Fruit fly (Drosophila melanogaster) whole organism, embryonic: ENCODE measurements around the gene CG31551.

Source experiments
- CG10431 ChIP-seq: fragments of 200-800 bp; sonication (Bioruptor generic); optimal IDR thresholded peaks from 3 replicates; lab custom pipeline; 2018; ENCODE audit warnings: missing biosample characterization, mild to moderate bottlenecking, missing genetic modification characterization
- CG11085 ChIP-seq: fragments of 200-800 bp; sonication (Bioruptor generic); IDR thresholded peaks from 2 replicates; pipeline ENCODE4 v1.3.6; 2022; ENCODE audit warnings: missing biosample characterization, missing genetic modification characterization
- CG13287 ChIP-seq: fragments of 200-800 bp; sonication (Bioruptor generic); IDR thresholded peaks from 2 replicates; pipeline ENCODE4 v1.3.6; 2022; ENCODE audit warnings: missing biosample characterization, missing genetic modification characterization; ENCODE audit not compliant: partially characterized antibody
- CG13296 ChIP-seq: fragments of 200-800 bp; sonication (Bioruptor generic); optimal IDR thresholded peaks from 3 replicates; lab custom pipeline; 2018; ENCODE audit warnings: missing biosample characterization, mild to moderate bottlenecking, missing genetic modification characterization
- CG13624 ChIP-seq: fragments of 200-800 bp; sonication (Bioruptor generic); optimal IDR thresholded peaks from 2 replicates; lab custom pipeline; 2016; ENCODE audit warnings: missing biosample characterization, missing genetic modification characterization
- CG32532 ChIP-seq: fragments of 200-800 bp; sonication (Bioruptor generic); IDR thresholded peaks from 2 replicates; pipeline ENCODE4 v1.3.6; 2022; ENCODE audit warnings: missing biosample characterization, missing genetic modification characterization
- CG3847 ChIP-seq: fragments of 200-800 bp; sonication (Bioruptor generic); IDR thresholded peaks from 2 replicates; pipeline ENCODE4 v1.3.6; 2022; ENCODE audit warnings: missing biosample characterization, missing genetic modification characterization
- CG4404 ChIP-seq: fragments of 200-800 bp; sonication (Bioruptor generic); IDR thresholded peaks from 2 replicates; pipeline ENCODE4 v1.3.6; 2022; ENCODE audit warnings: missing biosample characterization, missing genetic modification characterization
- CG6654 ChIP-seq: fragments of 200-800 bp; sonication (Bioruptor generic); optimal IDR thresholded peaks from 2 replicates; lab custom pipeline; 2017; ENCODE audit warnings: missing biosample characterization, mild to moderate bottlenecking, missing genetic modification characterization
- CG6791 ChIP-seq: fragments of 200-800 bp; sonication (Bioruptor generic); IDR thresholded peaks from 3 replicates; pipeline ENCODE4 v1.3.6; 2022; ENCODE audit warnings: missing biosample characterization, missing genetic modification characterization; ENCODE audit not compliant: partially characterized antibody
- CG8478 ChIP-seq: fragments of >200 bp; optimal IDR thresholded peaks from 2 replicates; lab custom pipeline; 2018
- CG9215 ChIP-seq: fragments of 200-800 bp; sonication (Bioruptor generic); IDR thresholded peaks from 2 replicates; pipeline ENCODE4 v1.3.6; 2022; ENCODE audit warnings: missing biosample characterization, missing genetic modification characterization
- CoRest ChIP-seq: fragments of 200-800 bp; sonication (Bioruptor generic); optimal IDR thresholded peaks from 3 replicates; lab custom pipeline; 2018; ENCODE audit warnings: missing biosample characterization, mild to moderate bottlenecking, missing genetic modification characterization, moderate library complexity
- Dip3 ChIP-seq: fragments of 200-800 bp; sonication (Bioruptor generic); optimal IDR thresholded peaks from 3 replicates; lab custom pipeline; 2016; ENCODE audit warnings: missing biosample characterization, missing genetic modification characterization
- E2f1 ChIP-seq: fragments of 200-800 bp; sonication (Bioruptor generic); IDR thresholded peaks from 2 replicates; pipeline ENCODE4 v1.3.6; 2022; ENCODE audit warnings: missing biosample characterization, missing genetic modification characterization
- ERR ChIP-seq: fragments of 200-800 bp; sonication (Bioruptor generic); optimal IDR thresholded peaks from 2 replicates; lab custom pipeline; 2016; ENCODE audit warnings: missing biosample characterization, missing genetic modification characterization
- Ets65A ChIP-seq: fragments of 200-800 bp; sonication (Bioruptor generic); peaks from one replicate; lab custom pipeline; 2016; ENCODE audit warnings: missing biosample characterization, missing genetic modification characterization
- H2.0 ChIP-seq: fragments of 200-800 bp; sonication (Bioruptor generic); IDR thresholded peaks from 2 replicates; pipeline ENCODE4 v1.3.6; 2022; ENCODE audit warnings: missing biosample characterization, missing genetic modification characterization
- HLH4C ChIP-seq: fragments of 200-800 bp; sonication (Bioruptor generic); IDR thresholded peaks from 3 replicates; pipeline ENCODE4 v1.3.6; 2022; ENCODE audit warnings: missing biosample characterization, missing genetic modification characterization; ENCODE audit not compliant: partially characterized antibody
- Hey ChIP-seq: fragments of 200-800 bp; sonication (Bioruptor generic); optimal IDR thresholded peaks from 3 replicates; lab custom pipeline; 2018; ENCODE audit warnings: missing biosample characterization, mild to moderate bottlenecking, missing genetic modification characterization
- HmgZ ChIP-seq: fragments of 200-800 bp; sonication (Bioruptor generic); optimal IDR thresholded peaks from 2 replicates; lab custom pipeline; 2018; ENCODE audit warnings: missing biosample characterization, mild to moderate bottlenecking, missing genetic modification characterization
- Hr3 ChIP-seq: fragments of 200-800 bp; sonication (Bioruptor generic); optimal IDR thresholded peaks from 3 replicates; lab custom pipeline; 2016; ENCODE audit warnings: missing biosample characterization, missing genetic modification characterization
- Max ChIP-seq: fragments of 200-800 bp; sonication (Bioruptor generic); optimal IDR thresholded peaks from 2 replicates; lab custom pipeline; 2016; ENCODE audit warnings: missing biosample characterization, mild to moderate bottlenecking, missing genetic modification characterization
- Nf-YB ChIP-seq: fragments of 200-800 bp; sonication (Bioruptor generic); optimal IDR thresholded peaks from 3 replicates; lab custom pipeline; 2019; ENCODE audit warnings: missing biosample characterization, mild to moderate bottlenecking, missing genetic modification characterization, moderate library complexity
- Sox102F ChIP-seq: fragments of 200-800 bp; sonication (Bioruptor generic); optimal IDR thresholded peaks from 2 replicates; lab custom pipeline; 2018; ENCODE audit warnings: missing biosample characterization, mild to moderate bottlenecking, missing genetic modification characterization, moderate library complexity
- Spps ChIP-seq: fragments of 200-800 bp; sonication (Bioruptor generic); optimal IDR thresholded peaks from 2 replicates; lab custom pipeline; 2018; ENCODE audit warnings: missing biosample characterization, mild to moderate bottlenecking, missing genetic modification characterization
- Sry-β ChIP-seq: fragments of 200-800 bp; sonication (Bioruptor generic); optimal IDR thresholded peaks from 2 replicates; lab custom pipeline; 2018; ENCODE audit warnings: missing biosample characterization, mild to moderate bottlenecking, missing genetic modification characterization, moderate library complexity
- az2 ChIP-seq: fragments of 200-800 bp; sonication (Bioruptor generic); optimal IDR thresholded peaks from 3 replicates; lab custom pipeline; 2016; ENCODE audit warnings: missing biosample characterization, missing genetic modification characterization
- bcd ChIP-seq: fragments of 200-800 bp; sonication (Bioruptor generic); optimal IDR thresholded peaks from 2 replicates; lab custom pipeline; 2017; ENCODE audit warnings: missing biosample characterization, mild to moderate bottlenecking, missing genetic modification characterization
- cad ChIP-seq: fragments of >200 bp; optimal IDR thresholded peaks from 2 replicates; lab custom pipeline; 2017; ENCODE audit warnings: missing biosample characterization, missing genetic modification characterization
- eve ChIP-seq, 2 experiments: fragments of >200 bp; optimal IDR thresholded peaks; 2 replicates each; lab custom pipeline; 2017; ENCODE audit warnings: missing biosample characterization in 2 of 2, missing genetic modification characterization in 2 of 2
- fru ChIP-seq: fragments of >200 bp; optimal IDR thresholded peaks from 2 replicates; lab custom pipeline; 2017
- grau ChIP-seq: fragments of 200-800 bp; optimal IDR thresholded peaks from 3 replicates; lab custom pipeline; 2019; ENCODE audit warnings: missing biosample characterization, mild to moderate bottlenecking, missing genetic modification characterization, moderate library complexity
- gro ChIP-seq: fragments of 200-800 bp; sonication (Bioruptor generic); optimal IDR thresholded peaks from 2 replicates; lab custom pipeline; 2016; ENCODE audit warnings: missing biosample characterization, missing genetic modification characterization
- hth ChIP-seq: fragments of >200 bp; optimal IDR thresholded peaks from 2 replicates; lab custom pipeline; 2017; ENCODE audit warnings: inconsistent platforms
- kah ChIP-seq: fragments of 200-800 bp; sonication (Bioruptor generic); optimal IDR thresholded peaks from 2 replicates; lab custom pipeline; 2018; ENCODE audit warnings: missing biosample characterization, mild to moderate bottlenecking, missing genetic modification characterization
- kay ChIP-seq: fragments of 200-800 bp; sonication (Bioruptor generic); optimal IDR thresholded peaks from 2 replicates; lab custom pipeline; 2016; ENCODE audit warnings: missing biosample characterization, missing genetic modification characterization
- nerfin-2 ChIP-seq: fragments of 200-800 bp; sonication (Bioruptor generic); IDR thresholded peaks from 2 replicates; pipeline ENCODE4 v1.3.6; 2022; ENCODE audit warnings: missing biosample characterization, missing genetic modification characterization; ENCODE audit not compliant: partially characterized antibody
- nmo ChIP-seq: fragments of 200-800 bp; sonication (Bioruptor generic); optimal IDR thresholded peaks from 2 replicates; lab custom pipeline; 2018; ENCODE audit warnings: missing biosample characterization, mild to moderate bottlenecking, missing genetic modification characterization, moderate library complexity
- nom ChIP-seq: fragments of 200-800 bp; sonication (Bioruptor generic); optimal IDR thresholded peaks from 2 replicates; lab custom pipeline; 2017; ENCODE audit warnings: missing biosample characterization, missing genetic modification characterization, mild to moderate bottlenecking, moderate library complexity, missing genetic modification reagents
- phol ChIP-seq: fragments of 200-800 bp; sonication (Bioruptor generic); optimal IDR thresholded peaks from 3 replicates; lab custom pipeline; 2018; ENCODE audit warnings: missing biosample characterization, mild to moderate bottlenecking, missing genetic modification characterization, moderate library complexity
- pita ChIP-seq: fragments of 200-800 bp; sonication (Bioruptor generic); optimal IDR thresholded peaks from 2 replicates; lab custom pipeline; 2017; ENCODE audit warnings: missing biosample characterization, mild to moderate bottlenecking, missing genetic modification characterization
- psq ChIP-seq: fragments of 200-800 bp; sonication (Bioruptor generic); optimal IDR thresholded peaks from 2 replicates; lab custom pipeline; 2017; ENCODE audit warnings: missing biosample characterization, missing genetic modification characterization
- row ChIP-seq: fragments of 200-800 bp; sonication (Bioruptor generic); IDR thresholded peaks from 3 replicates; pipeline ENCODE4 v1.3.6; 2022; ENCODE audit warnings: missing biosample characterization, missing genetic modification characterization
- sr ChIP-seq: fragments of 200-800 bp; sonication (Bioruptor generic); IDR thresholded peaks from 3 replicates; pipeline ENCODE4 v1.3.6; 2022; ENCODE audit warnings: missing biosample characterization, missing genetic modification characterization
- sug ChIP-seq: fragments of 200-800 bp; optimal IDR thresholded peaks from 2 replicates; lab custom pipeline; 2019; ENCODE audit warnings: missing biosample characterization, mild to moderate bottlenecking, missing genetic modification characterization, moderate library complexity
- tap ChIP-seq: fragments of 200-800 bp; optimal IDR thresholded peaks from 3 replicates; lab custom pipeline; 2019; ENCODE audit warnings: missing biosample characterization, mild to moderate bottlenecking, missing genetic modification characterization, moderate library complexity
- vvl ChIP-seq: fragments of 200-800 bp; sonication (Bioruptor generic); IDR thresholded peaks from 2 replicates; pipeline ENCODE4 v1.3.6; 2022; ENCODE audit warnings: missing biosample characterization, missing genetic modification characterization
- wor ChIP-seq: fragments of 200-800 bp; sonication (Bioruptor generic); IDR thresholded peaks from 2 replicates; pipeline ENCODE4 v1.3.6; 2022; ENCODE audit warnings: missing biosample characterization, missing genetic modification characterization
- z ChIP-seq: fragments of 200-800 bp; sonication (Bioruptor generic); IDR thresholded peaks from 3 replicates; pipeline ENCODE4 v1.3.6; 2022; ENCODE audit warnings: missing biosample characterization, missing genetic modification characterization
- zen2 ChIP-seq: fragments of 200-800 bp; sonication (Bioruptor generic); IDR thresholded peaks from 3 replicates; pipeline ENCODE4 v1.3.6; 2022; ENCODE audit warnings: missing biosample characterization, missing genetic modification characterization; ENCODE audit not compliant: partially characterized antibody

CG31551 gene

DNA sequence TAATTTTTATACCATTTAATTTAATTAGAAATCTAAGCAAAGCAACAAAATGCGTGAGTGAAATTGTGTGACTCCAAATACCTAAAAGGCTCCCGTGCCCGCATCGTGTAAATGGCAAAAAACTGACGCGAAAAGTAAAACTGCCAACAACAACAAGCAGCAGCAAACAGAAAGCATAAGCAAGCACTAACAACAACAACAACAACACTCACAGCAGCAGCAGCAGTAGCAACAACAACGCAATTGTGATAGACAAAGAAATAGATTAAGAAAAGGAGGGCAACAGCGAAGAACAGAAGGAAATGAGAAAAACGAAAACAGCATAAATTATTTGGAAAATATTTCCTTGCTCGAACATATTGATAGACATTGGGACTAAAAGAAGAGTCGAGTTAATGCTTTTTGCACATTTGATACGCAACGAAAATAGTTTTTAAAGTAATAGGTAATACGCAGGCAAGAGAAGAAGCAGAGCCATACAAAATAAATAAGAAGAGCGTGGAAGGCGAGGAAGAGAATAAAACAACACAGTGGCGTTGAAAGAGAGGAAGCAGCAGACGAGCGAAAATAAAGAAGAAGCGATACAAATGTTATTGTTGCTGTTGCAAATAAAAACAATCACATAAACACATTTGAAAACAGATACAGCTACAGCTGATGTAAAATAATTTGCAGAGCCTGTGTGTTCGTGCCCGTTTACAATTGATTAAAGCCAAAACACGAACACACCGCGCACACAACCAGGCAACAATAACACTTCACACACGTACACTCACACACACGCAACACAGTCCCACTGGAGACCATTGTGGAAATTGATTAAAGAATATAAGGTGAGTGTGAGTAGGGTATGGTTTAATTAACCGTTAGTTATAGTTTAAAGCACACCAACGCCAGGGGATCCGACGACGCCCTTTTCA is 42.3 kb downstream of the CG31551 start (continued):
- TF ChIP-seq fru (lab: Kevin White, UChicago) (no peak), wor (GFP tag; lab: Robert Waterston, UW) (no peak), pita (no peak), phol (tag; lab: Kevin White, UChicago) (no peak), Dip3 (GFP tag; lab: Kevin White, UChicago) (no peak), CG13287 (GFP tag; lab: Robert Waterston, UW) (no peak; the same call in 1 of the 2 replicates), grau (tag; lab: Kevin White, UChicago) (no peak), CG6654 (GFP tag; lab: Kevin White, UChicago) (no peak), CG11085 (GFP tag; lab: Robert Waterston, UW) (no peak), Hr3 (GFP tag; lab: Kevin White, UChicago) (no peak), ERR (GFP tag; lab: Kevin White, UChicago) (peak; percentile 11), nmo (GFP tag; lab: Kevin White, UChicago) (no peak), Spps (tag; lab: Kevin White, UChicago) (no peak), az2 (no peak), CG32532 (GFP tag; lab: Robert Waterston, UW) (no peak), kay (GFP tag; lab: Kevin White, UChicago) (no peak), CG10431 (GFP tag; lab: Kevin White, UChicago) (no peak), H2.0 (GFP tag; lab: Robert Waterston, UW) (no peak), CG13296 (GFP tag; lab: Kevin White, UChicago) (no peak), Max (GFP tag; lab: Kevin White, UChicago) (no peak), cad (no peak), HmgZ (tag; lab: Kevin White, UChicago) (no peak), Sry-β (GFP tag; lab: Kevin White, UChicago) (no peak), gro (GFP tag; lab: Kevin White, UChicago) (no peak), hth (no peak), CG4404 (GFP tag; lab: Robert Waterston, UW) (no peak), vvl (GFP tag; lab: Robert Waterston, UW) (no peak; the same call in 1 of the 2 replicates), E2f1 (no peak), bcd (no peak), eve (GFP tag; optimal IDR thresholded peaks at IDR 0.05; lab: Kevin White, UChicago) (no peak), CG8478 (lab: Kevin White, UChicago) (no peak), CG3847 (GFP tag; lab: Robert Waterston, UW) (no peak), HLH4C (GFP tag; lab: Robert Waterston, UW) (0 out of 3 replicates have a peak, but pooled peaks have one; percentile 5), Ets65A (peak; percentile 43), nom (GFP tag; lab: Kevin White, UChicago) (no peak), sug (tag; lab: Kevin White, UChicago) (peak; percentile 14), tap (no peak), CG9215 (no peak), row (no peak), CG13624 (GFP tag; lab: Kevin White, UChicago) (peak; percentile 21), CoRest (tag; lab: Kevin White, UChicago) (no peak), kah (GFP tag; lab: Kevin White, UChicago) (no peak), Sox102F (no peak), Hey (tag; lab: Kevin White, UChicago) (no peak), CG6791 (GFP tag; lab: Robert Waterston, UW) (no peak), psq (GFP tag; lab: Kevin White, UChicago) (peak; percentile 97), Nf-YB (GFP tag; lab: Kevin White, UChicago) (no peak), zen2 (GFP tag; lab: Robert Waterston, UW) (no peak), z (GFP tag; lab: Robert Waterston, UW) (no peak), sr (GFP tag; lab: Robert Waterston, UW) (no peak), nerfin-2 (GFP tag; lab: Robert Waterston, UW) (peak; percentile 4; the same call in 1 of the 2 replicates)
